Worm (Caenorhabditis elegans): ENCODE data around the gene egl-47.

The egl-47 gene

ce11 chrV:9925647-9926046 is 26.3 kb downstream of the egl-47 start (continued):
- TF ChIP-seq lin-38 (GFP tag; IDR thresholded peaks at IDR 0.05): no peak
- TF ChIP-seq hlh-11 (tag; optimal IDR thresholded peaks at IDR 0.05): peak; percentile 74
- TF ChIP-seq zip-11 (GFP tag; IDR thresholded peaks at IDR 0.05): no peak
- peak; percentile 76 for TF ChIP-seq nhr-28 (tag; optimal IDR thresholded peaks at IDR 0.05)
- TF ChIP-seq ceh-32 (tag; optimal IDR thresholded peaks at IDR 0.05; ENCODE audit: poor library complexity): no peak
- no peak for TF ChIP-seq nhr-77 (tag; optimal IDR thresholded peaks at IDR 0.05)
- TF ChIP-seq aly-2 (tag; optimal IDR thresholded peaks at IDR 0.05): no peak
- TF ChIP-seq F26F4.8 (GFP tag; conservative IDR thresholded peaks at IDR 0.05): no peak
- peak; percentile 61 for TF ChIP-seq dmd-6 (GFP tag; IDR thresholded peaks at IDR 0.05)
- TF ChIP-seq hif-1 (tag; optimal IDR thresholded peaks at IDR 0.05): no peak
- TF ChIP-seq nhr-111 (GFP tag; optimal IDR thresholded peaks at IDR 0.05): no peak
- TF ChIP-seq nhr-6 (tag; optimal IDR thresholded peaks at IDR 0.05): no peak
- TF ChIP-seq skn-1 (tag; optimal IDR thresholded peaks at IDR 0.05): no peak
- TF ChIP-seq cey-2 (tag; optimal IDR thresholded peaks at IDR 0.05; ENCODE audit: borderline replicate concordance, insufficient read depth): peak; percentile 35
- TF ChIP-seq daf-19 (GFP tag; conservative IDR thresholded peaks at IDR 0.05): no peak
- peak; percentile 12 for TF ChIP-seq nhr-48 (tag; optimal IDR thresholded peaks at IDR 0.05)
- no peak for TF ChIP-seq nhr-237 (tag; optimal IDR thresholded peaks at IDR 0.05)
- TF ChIP-seq saeg-2 (GFP tag; IDR thresholded peaks at IDR 0.05): no peak
- TF ChIP-seq nhr-41 (GFP tag; IDR thresholded peaks at IDR 0.05): peak; percentile 23; the same call in 1 of the 2 replicates
- TF ChIP-seq T26A8.4 (GFP tag; IDR thresholded peaks at IDR 0.05): no peak
- no peak for TF ChIP-seq F44E2.7 (GFP tag; IDR thresholded peaks at IDR 0.05)

ce11 chrV:9926240-9926639 is 26.9 kb downstream of the egl-47 start, which contains the start of gene C50H2.13:
C50H2.13 (plus strand) TSS chrV:9926540.
- TF ChIP-seq aha-1 (tag) (peak; percentile 46), dmd-9 (GFP tag; IDR thresholded peaks at IDR 0.05) (no peak)

DNA sequence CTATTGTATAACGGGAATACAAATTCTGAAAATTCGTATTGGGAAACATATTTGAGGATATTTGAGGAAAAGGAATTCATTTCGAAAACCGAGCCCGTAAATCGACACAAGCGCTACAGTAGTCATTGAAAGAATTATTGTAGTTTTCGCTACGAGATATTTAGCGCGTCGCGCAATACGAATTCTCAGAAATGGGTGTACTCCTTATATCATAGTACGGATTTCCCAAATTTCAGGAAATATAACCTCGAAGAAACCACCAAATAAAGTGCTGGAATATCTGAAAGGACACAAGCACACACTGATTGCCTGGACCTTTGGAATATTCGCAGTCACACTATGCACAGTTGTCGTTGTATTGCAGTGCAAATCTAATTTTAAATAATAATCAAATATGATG is 28.0 kb downstream of the egl-47 start:
- TF ChIP-seq unc-62 (GFP tag; optimal IDR thresholded peaks at IDR 0.05 in 1 of 2) (peak in 1 of 2 experiments; percentile 25), unc-62 (tag; optimal IDR thresholded peaks at IDR 0.05) (no peak), R02D3.7 (tag; optimal IDR thresholded peaks at IDR 0.05) (no peak), F49E8.2 (tag; optimal IDR thresholded peaks at IDR 0.05; ENCODE audit: borderline replicate concordance) (no peak)

- TF ChIP-seq R02D3.7 (tag; optimal IDR thresholded peaks at IDR 0.05): no peak
- no peak for TF ChIP-seq daf-16 (GFP tag; optimal IDR thresholded peaks at IDR 0.05)
- peak; percentile 90 for TF ChIP-seq daf-16 (tag; optimal IDR thresholded peaks at IDR 0.05)
- TF ChIP-seq F49E8.2 (tag; optimal IDR thresholded peaks at IDR 0.05; ENCODE audit: borderline replicate concordance): no peak
- no peak for TF ChIP-seq ceh-32 (tag; optimal IDR thresholded peaks at IDR 0.05; ENCODE audit: poor library complexity)
- no peak for TF ChIP-seq Y48G9A.11 (GFP tag; IDR thresholded peaks at IDR 0.05)
- TF ChIP-seq gei-8 (GFP tag; optimal IDR thresholded peaks at IDR 0.05): no peak
- TF ChIP-seq dpl-1 (GFP tag; optimal IDR thresholded peaks at IDR 0.05): no peak
- TF ChIP-seq dve-1 (tag; optimal IDR thresholded peaks at IDR 0.05; ENCODE audit: insufficient read depth): peak; percentile 69
- peak; percentile 16 for TF ChIP-seq pqm-1 (tag; optimal IDR thresholded peaks at IDR 0.05)
- no peak for TF ChIP-seq ceh-62 (tag; optimal IDR thresholded peaks at IDR 0.05)
- TF ChIP-seq hlh-30 (tag; optimal IDR thresholded peaks at IDR 0.05; ENCODE audit: insufficient read depth): peak; percentile 39
- TF ChIP-seq nhr-28 (tag; optimal IDR thresholded peaks at IDR 0.05): peak; percentile 30
- peak; percentile 48 for TF ChIP-seq nhr-77 (tag; optimal IDR thresholded peaks at IDR 0.05)
Observed at ce11 chrV:9927954-9928353, 28.6 kb downstream of the egl-47 start.

All from whole organism, L4 larva.